Fruit fly (Drosophila melanogaster) whole organism, wandering third instar larva: ENCODE results near the gene CG15169.
A peak's percentile ranks its signal among the peaks of the same experiment; 100 is the strongest.

Experiments used
- Vsx2 ChIP-seq: fragments of 200-300, 225-300 bp; sonication (Bioruptor generic); optimal IDR thresholded peaks from 2 replicates; lab custom pipeline; 2018; ENCODE audit warnings: missing biosample characterization, missing genetic modification characterization; ENCODE audit not compliant: partially characterized antibody
- br ChIP-seq: fragments of 200-800 bp; sonication (Bioruptor generic); optimal IDR thresholded peaks from 2 replicates; lab custom pipeline; 2016; ENCODE audit warnings: missing biosample characterization, missing genetic modification characterization
- foxo ChIP-seq, 2 experiments: fragments of 200-800 bp; sonication (Bioruptor generic); optimal IDR thresholded peaks; 2 replicates in 1 of 2; 3 replicates in 1 of 2; lab custom pipeline; 2016 to 2017; ENCODE audit warnings: missing biosample characterization in 2 of 2, missing genetic modification characterization in 2 of 2

DNA sequence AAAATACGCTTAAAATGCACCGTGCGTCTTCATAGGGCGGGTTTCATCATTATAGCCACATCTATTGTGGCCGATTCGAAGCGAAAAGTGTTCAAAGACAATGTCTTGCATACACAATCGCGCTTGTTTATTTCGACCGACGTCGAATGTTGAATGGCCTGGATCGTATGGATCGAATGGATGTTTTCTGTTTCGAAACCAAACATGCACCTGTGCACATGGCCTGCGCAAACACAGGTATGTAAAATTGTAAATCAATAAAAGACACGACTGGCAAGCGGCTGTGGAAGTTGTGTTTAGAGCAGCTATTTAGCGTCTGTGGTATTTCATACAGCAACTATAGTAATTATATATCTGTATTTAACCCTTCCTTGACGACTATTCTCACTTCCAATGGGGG, 9.3 kb upstream of the CG15169 start:
- TF ChIP-seq foxo (GFP tag; optimal IDR thresholded peaks at IDR 0.05; lab: Kevin White, UChicago) (peak in 1 of 2 experiments; percentile 17), Vsx2 (GFP tag; lab: Kevin White, UChicago) (no peak), br (GFP tag; lab: Kevin White, UChicago) (peak; percentile 31)
